Fruit fly (Drosophila melanogaster) whole organism, prepupa: ENCODE data around the gene CG34247.

ENCODE experiments used
- Blimp-1 ChIP-seq: fragments of 200-800 bp; sonication (Bioruptor generic); optimal IDR thresholded peaks from 3 replicates; lab custom pipeline; 2017; ENCODE audit warnings: missing biosample characterization, missing genetic modification characterization, mild to moderate bottlenecking, moderate library complexity, missing genetic modification reagents
- CG16779 ChIP-seq: fragments of 200-800 bp; sonication (Bioruptor generic); optimal IDR thresholded peaks from 3 replicates; lab custom pipeline; 2017; ENCODE audit warnings: missing biosample characterization, mild to moderate bottlenecking, missing genetic modification characterization
- CG31627 ChIP-seq: fragments of 200-800 bp; sonication (Bioruptor generic); optimal IDR thresholded peaks from 3 replicates; lab custom pipeline; 2016; ENCODE audit warnings: missing biosample characterization, missing genetic modification characterization
- CG6276 ChIP-seq: fragments of 200-800 bp; sonication (Bioruptor generic); optimal IDR thresholded peaks from 2 replicates; lab custom pipeline; 2017; ENCODE audit warnings: missing biosample characterization, mild to moderate bottlenecking, missing genetic modification characterization
- CG6792 ChIP-seq: fragments of 200-800 bp; sonication (Bioruptor generic); optimal IDR thresholded peaks from 3 replicates; lab custom pipeline; 2016; ENCODE audit warnings: missing biosample characterization, missing genetic modification characterization
- CG7368 ChIP-seq: fragments of 200-800 bp; sonication (Bioruptor generic); optimal IDR thresholded peaks from 3 replicates; lab custom pipeline; 2016; ENCODE audit warnings: missing biosample characterization, missing genetic modification characterization
- Ets96B ChIP-seq: fragments of 200-800 bp; optimal IDR thresholded peaks from 2 replicates; lab custom pipeline; 2019; ENCODE audit warnings: missing biosample characterization, mild to moderate bottlenecking, missing genetic modification characterization, moderate library complexity
- Hr4 ChIP-seq: fragments of 200-800 bp; sonication (Bioruptor generic); optimal IDR thresholded peaks from 3 replicates; lab custom pipeline; 2016; ENCODE audit warnings: missing biosample characterization, missing genetic modification characterization
- Sox102F ChIP-seq: fragments of 200-800 bp; sonication (Bioruptor generic); optimal IDR thresholded peaks from 2 replicates; lab custom pipeline; 2016; ENCODE audit warnings: missing biosample characterization, mild to moderate bottlenecking, missing genetic modification characterization
- Sox14 ChIP-seq: fragments of 200-800 bp; sonication (Bioruptor generic); optimal IDR thresholded peaks from 3 replicates; lab custom pipeline; 2016; ENCODE audit warnings: missing biosample characterization, missing genetic modification characterization
- acj6 ChIP-seq: fragments of 200-800 bp; sonication (Bioruptor generic); optimal IDR thresholded peaks from 3 replicates; lab custom pipeline; 2016; ENCODE audit warnings: missing biosample characterization, missing genetic modification characterization
- fd59A ChIP-seq: fragments of 200-800 bp; sonication (Bioruptor generic); optimal IDR thresholded peaks from 2 replicates; lab custom pipeline; 2017; ENCODE audit warnings: missing biosample characterization, mild to moderate bottlenecking, missing genetic modification characterization, missing genetic modification reagents
- fkh ChIP-seq: fragments of 200-800 bp; sonication (Bioruptor generic); optimal IDR thresholded peaks from 3 replicates; lab custom pipeline; 2017; ENCODE audit warnings: missing biosample characterization, mild to moderate bottlenecking, missing genetic modification characterization, moderate library complexity
- pdm3 ChIP-seq: fragments of 200-800 bp; sonication (Bioruptor generic); optimal IDR thresholded peaks from 3 replicates; lab custom pipeline; 2016; ENCODE audit warnings: missing biosample characterization, missing genetic modification characterization

dm6 chr3L:16279987-16280454, 18.6 kb upstream of the CG34247 start, which contains the start of gene CG13064:
- no peak for TF ChIP-seq CG6276 (GFP tag; lab: Kevin White, UChicago)
- TF ChIP-seq fd59A (GFP tag; lab: Kevin White, UChicago) = no peak
- TF ChIP-seq Ets96B = no peak
- TF ChIP-seq acj6 (GFP tag; lab: Kevin White, UChicago) = no peak
- TF ChIP-seq Sox102F (GFP tag; lab: Kevin White, UChicago) = peak; percentile 19
- no peak for TF ChIP-seq pdm3 (GFP tag; lab: Kevin White, UChicago)
- TF ChIP-seq fkh (GFP tag; lab: Kevin White, UChicago) = no peak
- no peak for TF ChIP-seq Blimp-1 (GFP tag; lab: Kevin White, UChicago)
- TF ChIP-seq CG31627 (GFP tag; lab: Kevin White, UChicago) = no peak
- TF ChIP-seq CG6792 (GFP tag; lab: Kevin White, UChicago) = no peak
- TF ChIP-seq Sox14 (GFP tag; lab: Kevin White, UChicago) = no peak
- TF ChIP-seq Hr4 = no peak
- TF ChIP-seq CG7368 (GFP tag; lab: Kevin White, UChicago) = no peak
- TF ChIP-seq CG16779 (tag; lab: Kevin White, UChicago) = no peak
